Fruit fly (Drosophila melanogaster) whole organism, pupa: ENCODE measurements around the gene CG14841.

Experiments used
- CG10348 ChIP-seq: fragments of 200-800 bp; sonication (Bioruptor generic); IDR thresholded peaks from 2 replicates; pipeline ENCODE4 v1.3.6; 2022; ENCODE audit warnings: missing biosample characterization, missing genetic modification characterization
- CG12605 ChIP-seq: fragments of 200-800 bp; sonication (Bioruptor generic); IDR thresholded peaks from 2 replicates; pipeline ENCODE4 v1.3.6; 2022; ENCODE audit warnings: missing biosample characterization, missing genetic modification characterization
- CG13204 ChIP-seq: fragments of 200-800 bp; sonication (Bioruptor generic); optimal IDR thresholded peaks from 2 replicates; lab custom pipeline; 2018; ENCODE audit warnings: missing biosample characterization, mild to moderate bottlenecking, missing genetic modification characterization, moderate library complexity
- CG14655 ChIP-seq: fragments of 200-800 bp; sonication (Bioruptor generic); optimal IDR thresholded peaks from 3 replicates; lab custom pipeline; 2017; ENCODE audit warnings: mild to moderate bottlenecking, missing biosample characterization, missing genetic modification reagents, missing genetic modification characterization
- CG15710 ChIP-seq: fragments of 200-800 bp; sonication (Bioruptor generic); optimal IDR thresholded peaks from 2 replicates; lab custom pipeline; 2018; ENCODE audit warnings: missing biosample characterization, mild to moderate bottlenecking, missing genetic modification characterization, moderate library complexity
- CG17806 ChIP-seq: fragments of 200-800 bp; sonication (Bioruptor generic); optimal IDR thresholded peaks from 2 replicates; lab custom pipeline; 2018; ENCODE audit warnings: missing biosample characterization, mild to moderate bottlenecking, missing genetic modification characterization, moderate library complexity
- CG32121 ChIP-seq: fragments of 200-800 bp; sonication (Bioruptor generic); IDR thresholded peaks from 2 replicates; pipeline ENCODE4 v1.3.6; 2022; ENCODE audit warnings: missing biosample characterization, missing genetic modification characterization
- CG34367 ChIP-seq: fragments of 200-800 bp; sonication (Bioruptor generic); optimal IDR thresholded peaks from 2 replicates; lab custom pipeline; 2018; ENCODE audit warnings: missing biosample characterization, mild to moderate bottlenecking, missing genetic modification characterization
- CG4496 ChIP-seq: fragments of 200-800 bp; sonication (Bioruptor generic); IDR thresholded peaks from 3 replicates; pipeline ENCODE4 v1.3.6; 2022; ENCODE audit warnings: missing biosample characterization, missing genetic modification characterization
- CG8159 ChIP-seq: fragments of 200-800 bp; sonication (Bioruptor generic); optimal IDR thresholded peaks from 3 replicates; lab custom pipeline; 2018; ENCODE audit warnings: missing biosample characterization, mild to moderate bottlenecking, missing genetic modification characterization, moderate library complexity
- CG8301 ChIP-seq: fragments of 200-800 bp; sonication (Bioruptor generic); optimal IDR thresholded peaks from 2 replicates; lab custom pipeline; 2018; ENCODE audit warnings: missing biosample characterization, mild to moderate bottlenecking, missing genetic modification characterization
- CG9948 ChIP-seq: fragments of 200-800 bp; sonication (Bioruptor generic); optimal IDR thresholded peaks from 2 replicates; lab custom pipeline; 2018; ENCODE audit warnings: missing biosample characterization, mild to moderate bottlenecking, missing genetic modification characterization, moderate library complexity
- D1 ChIP-seq: fragments of 200-800 bp; sonication (Bioruptor generic); optimal IDR thresholded peaks from 2 replicates; lab custom pipeline; 2018; ENCODE audit warnings: missing biosample characterization, mild to moderate bottlenecking, missing genetic modification characterization, moderate library complexity
- EcR ChIP-seq: fragments of 200-800 bp; sonication (Bioruptor generic); optimal IDR thresholded peaks from 3 replicates; lab custom pipeline; 2019; ENCODE audit warnings: missing biosample characterization, missing genetic modification characterization, mild to moderate bottlenecking, moderate library complexity, missing genetic modification reagents
- Ets98B ChIP-seq: fragments of 200-800 bp; sonication (Bioruptor generic); IDR thresholded peaks from 2 replicates; pipeline ENCODE4 v1.3.6; 2022; ENCODE audit warnings: missing biosample characterization, missing genetic modification characterization
- Pif1A ChIP-seq: fragments of 200-800 bp; sonication (Bioruptor generic); optimal IDR thresholded peaks from 3 replicates; lab custom pipeline; 2016; ENCODE audit warnings: missing biosample characterization, missing genetic modification characterization
- Pif1B ChIP-seq: fragments of 200-800 bp; sonication (Bioruptor generic); optimal IDR thresholded peaks from 3 replicates; lab custom pipeline; 2016; ENCODE audit warnings: missing biosample characterization, missing genetic modification characterization
- Snoo ChIP-seq: fragments of 200-800 bp; sonication (Bioruptor generic); optimal IDR thresholded peaks from 3 replicates; lab custom pipeline; 2017; ENCODE audit warnings: missing biosample characterization, mild to moderate bottlenecking, missing genetic modification characterization, inconsistent platforms
- fd96Ca ChIP-seq: fragments of 200-800 bp; sonication (Bioruptor generic); IDR thresholded peaks from 3 replicates; pipeline ENCODE4 v1.3.6; 2022; ENCODE audit warnings: missing biosample characterization, missing genetic modification characterization
- gl ChIP-seq: fragments of 200-800 bp; sonication (Bioruptor generic); optimal IDR thresholded peaks from 2 replicates; lab custom pipeline; 2018; ENCODE audit warnings: missing biosample characterization, mild to moderate bottlenecking, missing genetic modification characterization
- rn ChIP-seq: fragments of 200-800 bp; sonication (Bioruptor generic); IDR thresholded peaks from 2 replicates; pipeline ENCODE4 v1.3.6; 2022; ENCODE audit warnings: missing biosample characterization, missing genetic modification characterization

The CG14841 gene

DNA sequence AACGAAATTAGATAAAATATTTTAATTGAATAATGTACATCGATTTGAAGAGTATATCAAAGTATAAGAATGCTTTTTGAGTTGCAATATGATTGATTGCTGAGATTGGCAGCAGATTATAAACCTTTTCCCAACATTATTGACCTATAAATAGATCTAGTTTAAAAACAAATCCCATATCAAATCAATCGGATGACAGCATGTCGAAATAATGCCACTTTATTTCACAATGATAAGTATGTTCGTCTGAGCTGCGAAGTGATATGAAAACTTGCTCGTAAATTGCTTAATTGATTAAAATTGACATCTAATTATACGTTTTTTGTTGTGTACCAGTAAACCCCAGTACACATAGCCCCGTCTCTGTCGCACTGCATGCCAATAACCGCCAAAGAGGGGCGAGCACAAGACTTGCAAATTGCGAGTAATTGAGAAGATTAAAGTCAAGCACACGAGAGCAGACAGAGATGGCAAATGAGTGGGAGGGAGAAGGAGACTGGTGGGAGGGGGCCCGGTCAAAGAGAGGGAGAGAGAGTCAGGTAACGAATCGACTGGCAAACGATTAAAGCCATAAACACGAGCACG is 20.9 kb upstream of the CG14841 start:
- TF ChIP-seq CG15710 (tag; lab: Kevin White, UChicago) (peak; percentile 47), Ets98B (GFP tag; lab: Robert Waterston, UW) (no peak), CG10348 (GFP tag; lab: Robert Waterston, UW) (no peak), gl (no peak), CG13204 (no peak), Pif1A (GFP tag; lab: Kevin White, UChicago) (peak; percentile 28), D1 (tag; lab: Kevin White, UChicago) (no peak), CG32121 (GFP tag; lab: Robert Waterston, UW) (no peak), CG12605 (no peak), CG4496 (GFP tag; lab: Robert Waterston, UW) (no peak), CG8159 (tag; lab: Kevin White, UChicago) (peak; percentile 57), CG34367 (peak; percentile 37), CG17806 (tag; lab: Kevin White, UChicago) (peak; percentile 18), CG8301 (tag; lab: Kevin White, UChicago) (peak; percentile 63), fd96Ca (GFP tag; lab: Robert Waterston, UW) (no peak), Snoo (tag; lab: Kevin White, UChicago) (peak; percentile 68), rn (GFP tag; lab: Robert Waterston, UW) (no peak), EcR (GFP tag; lab: Kevin White, UChicago) (peak; percentile 67), Pif1B (no peak), CG9948 (tag; lab: Kevin White, UChicago) (peak; percentile 77), CG14655 (GFP tag; lab: Kevin White, UChicago) (peak; percentile 75)
- TF ChIP-seq, all 21 proteins: peak for 10

DNA sequence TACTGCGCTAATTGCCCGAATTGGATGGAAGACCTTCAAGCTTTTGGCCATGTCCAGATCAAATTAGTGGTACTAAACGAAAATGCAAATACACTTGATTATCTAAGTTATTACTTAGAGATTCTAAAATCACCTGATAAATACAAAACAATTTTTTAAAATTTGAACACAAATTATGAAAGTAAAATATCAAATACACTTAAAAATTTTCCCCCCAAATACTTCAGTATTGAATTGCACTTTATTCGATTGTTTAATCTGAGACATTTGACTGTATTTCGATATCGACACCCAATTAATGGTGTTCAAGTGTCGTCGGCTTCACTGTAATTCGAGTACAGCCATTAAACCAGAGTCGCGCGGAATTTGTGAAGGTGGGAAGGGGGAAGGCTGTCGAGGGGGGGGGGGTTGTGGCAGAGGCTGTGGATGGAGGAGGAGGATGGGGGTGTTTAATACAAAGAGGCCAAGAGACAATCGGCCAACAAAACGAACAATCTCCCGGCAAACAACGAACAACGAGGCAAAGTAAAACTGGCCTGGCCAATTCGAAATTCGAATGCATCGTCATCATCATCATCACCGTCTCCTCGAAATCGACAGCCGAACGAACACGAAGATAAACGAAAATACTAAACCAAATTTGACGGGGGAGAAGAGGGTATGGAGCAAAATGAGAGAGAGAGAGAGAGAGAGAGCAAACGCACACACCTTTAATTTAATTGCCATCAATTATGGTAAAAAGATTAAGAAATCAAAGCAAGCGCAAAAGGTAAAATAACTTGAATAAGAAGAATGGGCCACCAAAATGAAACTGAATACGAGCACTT is 20.2 kb upstream of the CG14841 start:
- TF ChIP-seq fd96Ca (GFP tag; lab: Robert Waterston, UW) (no peak), CG8159 (tag; lab: Kevin White, UChicago) (no peak), CG8301 (tag; lab: Kevin White, UChicago) (no peak), CG13204 (peak; percentile 23), CG17806 (tag; lab: Kevin White, UChicago) (no peak), Pif1A (GFP tag; lab: Kevin White, UChicago) (no peak), CG4496 (GFP tag; lab: Robert Waterston, UW) (peak; percentile 34; the same call in 2 of the 3 replicates), EcR (GFP tag; lab: Kevin White, UChicago) (no peak), CG9948 (tag; lab: Kevin White, UChicago) (no peak), CG32121 (GFP tag; lab: Robert Waterston, UW) (no peak), CG12605 (0 out of 2 replicates have a peak, but pooled peaks have one; percentile 17), CG15710 (tag; lab: Kevin White, UChicago) (no peak), rn (GFP tag; lab: Robert Waterston, UW) (no peak), Ets98B (GFP tag; lab: Robert Waterston, UW) (peak; percentile 45; the same call in 1 of the 2 replicates), D1 (tag; lab: Kevin White, UChicago) (peak; percentile 11), CG10348 (GFP tag; lab: Robert Waterston, UW) (no peak), CG34367 (no peak), gl (no peak), CG14655 (GFP tag; lab: Kevin White, UChicago) (no peak), Pif1B (no peak), Snoo (tag; lab: Kevin White, UChicago) (no peak)

DNA sequence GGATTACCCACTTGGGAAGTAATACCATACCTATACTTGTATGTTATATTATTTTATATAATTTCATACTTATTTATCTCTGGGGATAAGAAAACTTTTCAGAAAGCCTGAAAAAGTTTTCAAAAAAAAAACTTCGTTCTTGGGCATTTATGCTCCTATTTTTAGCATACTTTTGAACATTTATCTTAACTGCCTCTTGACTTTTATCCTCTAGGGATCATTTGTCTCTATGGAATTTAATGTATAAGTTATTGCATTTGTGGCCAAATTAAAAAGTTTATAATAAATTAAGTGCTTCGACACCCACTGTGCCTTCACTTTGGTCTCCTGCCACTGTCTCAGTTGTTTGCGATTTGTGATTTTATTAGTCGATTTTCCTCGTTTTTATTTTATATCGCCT is 18.1 kb upstream of the CG14841 start:
- TF ChIP-seq CG14655 (GFP tag; lab: Kevin White, UChicago) (peak; percentile 79), Pif1A (GFP tag; lab: Kevin White, UChicago) (peak; percentile 37), Snoo (tag; lab: Kevin White, UChicago) (peak; percentile 10), Pif1B (peak; percentile 19), rn (GFP tag; lab: Robert Waterston, UW) (no peak), CG9948 (tag; lab: Kevin White, UChicago) (peak; percentile 51), Ets98B (GFP tag; lab: Robert Waterston, UW) (no peak), D1 (tag; lab: Kevin White, UChicago) (no peak), CG12605 (no peak), CG17806 (tag; lab: Kevin White, UChicago) (peak; percentile 17), CG4496 (GFP tag; lab: Robert Waterston, UW) (peak; percentile 28; the same call in 1 of the 3 replicates), CG8301 (tag; lab: Kevin White, UChicago) (peak; percentile 67), fd96Ca (GFP tag; lab: Robert Waterston, UW) (no peak), gl (no peak), CG15710 (tag; lab: Kevin White, UChicago) (no peak), CG8159 (tag; lab: Kevin White, UChicago) (peak; percentile 15)

dm6 chr3R:14279311-14279998 is 17.2 kb upstream of the CG14841 start:
- TF ChIP-seq Pif1B: no peak
- TF ChIP-seq CG34367: peak; percentile 7
- TF ChIP-seq Ets98B (GFP tag; lab: Robert Waterston, UW): peak; percentile 47
- peak; percentile 54 for TF ChIP-seq CG32121 (GFP tag; lab: Robert Waterston, UW)
- TF ChIP-seq CG13204: no peak
- TF ChIP-seq Pif1A (GFP tag; lab: Kevin White, UChicago): peak; percentile 9
- TF ChIP-seq rn (GFP tag; lab: Robert Waterston, UW): no peak
- no peak for TF ChIP-seq gl
- TF ChIP-seq CG10348 (GFP tag; lab: Robert Waterston, UW): no peak
- TF ChIP-seq CG17806 (tag; lab: Kevin White, UChicago): peak; percentile 23
- TF ChIP-seq CG4496 (GFP tag; lab: Robert Waterston, UW): peak; percentile 46; the same call in 1 of the 3 replicates
- TF ChIP-seq CG8301 (tag; lab: Kevin White, UChicago): peak; percentile 41
- peak; percentile 20 for TF ChIP-seq CG8159 (tag; lab: Kevin White, UChicago)
- TF ChIP-seq D1 (tag; lab: Kevin White, UChicago): no peak
- no peak for TF ChIP-seq CG12605
- TF ChIP-seq CG14655 (GFP tag; lab: Kevin White, UChicago): peak; percentile 70
- no peak for TF ChIP-seq Snoo (tag; lab: Kevin White, UChicago)
- TF ChIP-seq CG9948 (tag; lab: Kevin White, UChicago): peak; percentile 31
- TF ChIP-seq CG15710 (tag; lab: Kevin White, UChicago): peak; percentile 12
- TF ChIP-seq fd96Ca (GFP tag; lab: Robert Waterston, UW): no peak
- TF ChIP-seq EcR (GFP tag; lab: Kevin White, UChicago): no peak
